Fruit fly (Drosophila melanogaster) whole organism, embryonic: ENCODE measurements around the gene CG34267.

Experiments used
- Aef1 ChIP-seq: fragments of 200-800 bp; sonication (Bioruptor generic); IDR thresholded peaks from 3 replicates; pipeline ENCODE4 v1.3.6; 2022; ENCODE audit warnings: missing biosample characterization, missing genetic modification characterization
- CG34224 ChIP-seq: fragments of 200-800 bp; sonication (Bioruptor generic); IDR thresholded peaks from 3 replicates; pipeline ENCODE4 v1.3.6; 2022; ENCODE audit warnings: missing biosample characterization, missing genetic modification characterization; ENCODE audit not compliant: partially characterized antibody
- CG8388 ChIP-seq: fragments of 200-800 bp; sonication (Bioruptor generic); optimal IDR thresholded peaks from 2 replicates; lab custom pipeline; 2019; ENCODE audit warnings: missing biosample characterization, mild to moderate bottlenecking, missing genetic modification characterization, moderate library complexity
- E2f1 ChIP-seq: fragments of 200-800 bp; sonication (Bioruptor generic); IDR thresholded peaks from 2 replicates; pipeline ENCODE4 v1.3.6; 2022; ENCODE audit warnings: missing biosample characterization, missing genetic modification characterization
- croc ChIP-seq: fragments of 200-800 bp; sonication (Bioruptor generic); conservative IDR thresholded peaks from 3 replicates; pipeline ENCODE4 v1.3.6; 2022; ENCODE audit warnings: missing biosample characterization, missing genetic modification characterization
- gem ChIP-seq: fragments of 200-800 bp; sonication (Bioruptor generic); optimal IDR thresholded peaks from 2 replicates; lab custom pipeline; 2019; ENCODE audit warnings: missing biosample characterization, mild to moderate bottlenecking, missing genetic modification characterization, moderate library complexity
- kay ChIP-seq: fragments of 200-800 bp; sonication (Bioruptor generic); optimal IDR thresholded peaks from 2 replicates; lab custom pipeline; 2016; ENCODE audit warnings: missing biosample characterization, missing genetic modification characterization
- lola ChIP-seq, 3 experiments: fragments of >200 bp in 2 of 3; fragments of 200-800 bp in 1 of 3; sonication (Bioruptor generic) in 1 of 3; optimal IDR thresholded peaks; 2 replicates each; lab custom pipeline; 2017 to 2019; ENCODE audit warnings: missing biosample characterization in 3 of 3, missing genetic modification characterization in 3 of 3, mild to moderate bottlenecking in 1 of 3, moderate library complexity in 1 of 3

dm6 chr3L:490808-491114, 9.5 kb downstream of the CG34267 start:
- TF ChIP-seq CG34224 (GFP tag; lab: Robert Waterston, UW) (no peak), lola (GFP tag; optimal IDR thresholded peaks at IDR 0.05; lab: Kevin White, UChicago) (no peak), gem (tag; lab: Kevin White, UChicago) (no peak), CG8388 (GFP tag; lab: Kevin White, UChicago) (no peak), E2f1 (GFP tag; lab: Robert Waterston, UW) (no peak), Aef1 (no peak), kay (no peak), croc (GFP tag; lab: Robert Waterston, UW) (no peak)
